Fruit fly (Drosophila melanogaster) whole organism, embryonic: ENCODE results near the gene Ccz1.

Experiments used
- Awh ChIP-seq: fragments of 200-800 bp; sonication (Bioruptor generic); IDR thresholded peaks from 2 replicates; pipeline ENCODE4, ENCODE4 v1.3.6; 2022; ENCODE audit warnings: missing biosample characterization, missing genetic modification characterization
- BEAF-32 ChIP-seq: fragments of 200-800 bp; sonication (Bioruptor generic); optimal IDR thresholded peaks from 3 replicates; lab custom pipeline; 2017; ENCODE audit warnings: missing biosample characterization, missing genetic modification characterization, mild to moderate bottlenecking, moderate library complexity, missing genetic modification reagents
- CG10147 ChIP-seq: fragments of 200-800 bp; sonication (Bioruptor generic); optimal IDR thresholded peaks from 2 replicates; lab custom pipeline; 2019; ENCODE audit warnings: missing biosample characterization, mild to moderate bottlenecking, missing genetic modification characterization, moderate library complexity
- CG10959 ChIP-seq: fragments of 200-800 bp; sonication (Bioruptor generic); IDR thresholded peaks from 2 replicates; pipeline ENCODE4 v1.3.6; 2022; ENCODE audit warnings: missing biosample characterization, missing genetic modification characterization
- CG10979 ChIP-seq: fragments of 200-800 bp; sonication (Bioruptor generic); optimal IDR thresholded peaks from 2 replicates; lab custom pipeline; 2018; ENCODE audit warnings: missing biosample characterization, mild to moderate bottlenecking, missing genetic modification characterization, moderate library complexity
- CG11695 ChIP-seq: fragments of 200-800 bp; sonication (Bioruptor generic); IDR thresholded peaks from 3 replicates; pipeline ENCODE4 v1.3.6; 2022; ENCODE audit warnings: missing biosample characterization, missing genetic modification characterization
- CG13287 ChIP-seq: fragments of 200-800 bp; sonication (Bioruptor generic); IDR thresholded peaks from 2 replicates; pipeline ENCODE4 v1.3.6; 2022; ENCODE audit warnings: missing biosample characterization, missing genetic modification characterization; ENCODE audit not compliant: partially characterized antibody
- CG13296 ChIP-seq: fragments of 200-800 bp; sonication (Bioruptor generic); optimal IDR thresholded peaks from 3 replicates; lab custom pipeline; 2018; ENCODE audit warnings: missing biosample characterization, mild to moderate bottlenecking, missing genetic modification characterization
- CG14710 ChIP-seq: fragments of 200-800 bp; sonication (Bioruptor generic); optimal IDR thresholded peaks from 3 replicates; lab custom pipeline; 2019; ENCODE audit warnings: missing biosample characterization, mild to moderate bottlenecking, missing genetic modification characterization, moderate library complexity
- CG14860 ChIP-seq: fragments of 200-800 bp; sonication (Bioruptor generic); IDR thresholded peaks from 3 replicates; pipeline ENCODE4 v1.3.6; 2022; ENCODE audit warnings: missing biosample characterization, missing genetic modification characterization; ENCODE audit not compliant: partially characterized antibody
- CG15269 ChIP-seq: fragments of 200-800 bp; sonication (Bioruptor generic); optimal IDR thresholded peaks from 2 replicates; lab custom pipeline; 2018; ENCODE audit warnings: missing biosample characterization, mild to moderate bottlenecking, missing genetic modification characterization, moderate library complexity
- CG2116 ChIP-seq: fragments of 200-800 bp; sonication (Bioruptor generic); optimal IDR thresholded peaks from 3 replicates; lab custom pipeline; 2018; ENCODE audit warnings: missing biosample characterization, mild to moderate bottlenecking, missing genetic modification characterization
- CG2678 ChIP-seq: fragments of 200-800 bp; sonication (Bioruptor generic); optimal IDR thresholded peaks from 3 replicates; lab custom pipeline; 2019; ENCODE audit warnings: missing biosample characterization, mild to moderate bottlenecking, missing genetic modification characterization, moderate library complexity
- CG30431 ChIP-seq: fragments of 200-800 bp; sonication (Bioruptor generic); optimal IDR thresholded peaks from 2 replicates; lab custom pipeline; 2017; ENCODE audit warnings: missing biosample characterization, missing genetic modification characterization
- CG3065 ChIP-seq: fragments of 200-800 bp; sonication (Bioruptor generic); optimal IDR thresholded peaks from 2 replicates; lab custom pipeline; 2016; ENCODE audit warnings: missing biosample characterization, missing genetic modification characterization
- CG4730 ChIP-seq: fragments of 200-800 bp; sonication (Bioruptor generic); IDR thresholded peaks from 2 replicates; pipeline ENCODE4 v1.3.6; 2022; ENCODE audit warnings: missing biosample characterization, missing genetic modification characterization
- CG9817 ChIP-seq: fragments of 200-800 bp; sonication (Bioruptor generic); optimal IDR thresholded peaks from 2 replicates; lab custom pipeline; 2018; ENCODE audit warnings: missing biosample characterization, mild to moderate bottlenecking, missing genetic modification characterization, moderate library complexity
- Dll ChIP-seq: fragments of 200-800 bp; sonication (Bioruptor generic); IDR thresholded peaks from 4 replicates; pipeline ENCODE4 v1.3.6; 2022; ENCODE audit warnings: missing biosample characterization, missing genetic modification characterization; ENCODE audit not compliant: partially characterized antibody
- Doc3 ChIP-seq: fragments of 200-800 bp; sonication (Bioruptor generic); IDR thresholded peaks from 3 replicates; pipeline ENCODE4 v1.3.6; 2022; ENCODE audit warnings: missing biosample characterization, missing genetic modification characterization; ENCODE audit not compliant: partially characterized antibody
- Dp ChIP-seq: fragments of 200-800 bp; sonication (Bioruptor generic); optimal IDR thresholded peaks from 2 replicates; lab custom pipeline; 2018; ENCODE audit warnings: missing biosample characterization, mild to moderate bottlenecking, missing genetic modification characterization, moderate library complexity
- Dref ChIP-seq: fragments of 200-800 bp; sonication (Bioruptor generic); IDR thresholded peaks from 2 replicates; pipeline ENCODE4 v1.3.6; 2022; ENCODE audit warnings: missing biosample characterization, missing genetic modification characterization
- Elba2 ChIP-seq: fragments of 200-800 bp; sonication (Bioruptor generic); optimal IDR thresholded peaks from 3 replicates; lab custom pipeline; 2016; ENCODE audit warnings: missing biosample characterization, missing genetic modification characterization
- Fer1 ChIP-seq: fragments of 200-800 bp; sonication (Bioruptor generic); optimal IDR thresholded peaks from 2 replicates; lab custom pipeline; 2017; ENCODE audit warnings: missing biosample characterization, mild to moderate bottlenecking, missing genetic modification characterization
- Fer3 ChIP-seq: fragments of 200-800 bp; sonication (Bioruptor generic); optimal IDR thresholded peaks from 2 replicates; lab custom pipeline; 2018; ENCODE audit warnings: missing biosample characterization, mild to moderate bottlenecking, missing genetic modification characterization, moderate library complexity
- H2.0 ChIP-seq: fragments of 200-800 bp; sonication (Bioruptor generic); IDR thresholded peaks from 2 replicates; pipeline ENCODE4 v1.3.6; 2022; ENCODE audit warnings: missing biosample characterization, missing genetic modification characterization
- Meics ChIP-seq: fragments of 200-800 bp; sonication (Bioruptor generic); optimal IDR thresholded peaks from 2 replicates; lab custom pipeline; 2017; ENCODE audit warnings: missing biosample characterization, mild to moderate bottlenecking, missing genetic modification characterization
- Stat92E ChIP-seq, 3 experiments: fragments of >200 bp in 2 of 3; fragments of 200-800 bp in 1 of 3; sonication (Bioruptor generic) in 1 of 3; optimal IDR thresholded peaks; 2 replicates each; lab custom pipeline; 2017 to 2019; ENCODE audit warnings: missing biosample characterization in 3 of 3, missing genetic modification characterization in 3 of 3, mild to moderate bottlenecking in 1 of 3, moderate library complexity in 1 of 3
- chinmo ChIP-seq: fragments of 200-800 bp; sonication (Bioruptor generic); IDR thresholded peaks from 4 replicates; pipeline ENCODE4 v1.3.6; 2022; ENCODE audit warnings: missing biosample characterization, missing genetic modification characterization; ENCODE audit not compliant: partially characterized antibody
- crp ChIP-seq, 2 experiments: fragments of 200-800 bp; sonication (Bioruptor generic); optimal IDR thresholded peaks; 2 replicates in 1 of 2; 3 replicates in 1 of 2; lab custom pipeline; 2017; ENCODE audit warnings: missing biosample characterization in 2 of 2, missing genetic modification characterization in 2 of 2, mild to moderate bottlenecking in 1 of 2, moderate library complexity in 1 of 2
- grau ChIP-seq: fragments of 200-800 bp; optimal IDR thresholded peaks from 3 replicates; lab custom pipeline; 2019; ENCODE audit warnings: missing biosample characterization, mild to moderate bottlenecking, missing genetic modification characterization, moderate library complexity
- gsb ChIP-seq: fragments of 200-800 bp; sonication (Bioruptor generic); IDR thresholded peaks from 2 replicates; pipeline ENCODE4 v1.3.6; 2022; ENCODE audit warnings: missing biosample characterization, missing genetic modification characterization
- hb ChIP-seq: fragments of 200-800 bp; sonication (Bioruptor generic); IDR thresholded peaks from 3 replicates; pipeline ENCODE4 v1.3.6; 2022; ENCODE audit warnings: missing biosample characterization, missing genetic modification characterization; ENCODE audit not compliant: partially characterized antibody
- hkb ChIP-seq, 2 experiments: fragments of 200-800 bp in 1 of 2; fragments of >200 bp in 1 of 2; sonication (Bioruptor generic) in 1 of 2; IDR thresholded peaks in 1 of 2; optimal IDR thresholded peaks in 1 of 2; 2 replicates each; pipeline versions ENCODE4 v1.3.6 to Lab custom; 2017 to 2022; ENCODE audit warnings: missing biosample characterization in 1 of 2, missing genetic modification characterization in 1 of 2
- jumu ChIP-seq: fragments of 200-800 bp; sonication (Bioruptor generic); optimal IDR thresholded peaks from 3 replicates; lab custom pipeline; 2016; ENCODE audit warnings: missing biosample characterization, missing genetic modification characterization
- nerfin-2 ChIP-seq: fragments of 200-800 bp; sonication (Bioruptor generic); IDR thresholded peaks from 2 replicates; pipeline ENCODE4 v1.3.6; 2022; ENCODE audit warnings: missing biosample characterization, missing genetic modification characterization; ENCODE audit not compliant: partially characterized antibody
- peb ChIP-seq: fragments of 200-800 bp; sonication (Bioruptor generic); IDR thresholded peaks from 2 replicates; pipeline ENCODE4 v1.3.6; 2022; ENCODE audit warnings: missing biosample characterization, missing genetic modification characterization
- prd ChIP-seq, 3 experiments: fragments of >200 bp in 2 of 3; fragments of 200-800 bp in 1 of 3; sonication (Bioruptor generic) in 1 of 3; optimal IDR thresholded peaks in 2 of 3; IDR thresholded peaks in 1 of 3; 2 replicates in 2 of 3; 3 replicates in 1 of 3; pipeline versions ENCODE4 v1.3.6 to Lab custom; 2017 to 2022; ENCODE audit warnings: missing biosample characterization in 1 of 3, missing genetic modification characterization in 1 of 3
- pzg ChIP-seq: fragments of 200-800 bp; sonication (Bioruptor generic); optimal IDR thresholded peaks from 3 replicates; lab custom pipeline; 2018; ENCODE audit warnings: missing biosample characterization, mild to moderate bottlenecking, missing genetic modification characterization, moderate library complexity
- ranshi ChIP-seq: fragments of 200-800 bp; sonication (Bioruptor generic); IDR thresholded peaks from 2 replicates; pipeline ENCODE4 v1.3.6; 2022; ENCODE audit warnings: missing biosample characterization, missing genetic modification characterization
- row ChIP-seq: fragments of 200-800 bp; sonication (Bioruptor generic); IDR thresholded peaks from 3 replicates; pipeline ENCODE4 v1.3.6; 2022; ENCODE audit warnings: missing biosample characterization, missing genetic modification characterization
- scrt ChIP-seq: fragments of 200-800 bp; sonication (Bioruptor generic); optimal IDR thresholded peaks from 2 replicates; lab custom pipeline; 2018; ENCODE audit warnings: missing biosample characterization, mild to moderate bottlenecking, missing genetic modification characterization, moderate library complexity
- sens ChIP-seq: fragments of 200-800 bp; sonication (Bioruptor generic); peaks from one replicate; lab custom pipeline; 2016; ENCODE audit warnings: missing biosample characterization, missing genetic modification characterization
- slbo ChIP-seq: fragments of 200-800 bp; sonication (Bioruptor generic); IDR thresholded peaks from 2 replicates; pipeline ENCODE4 v1.3.6; 2022; ENCODE audit warnings: missing biosample characterization, missing genetic modification characterization
- slou ChIP-seq: fragments of 200-800 bp; sonication (Bioruptor generic); optimal IDR thresholded peaks from 3 replicates; lab custom pipeline; 2016; ENCODE audit warnings: missing biosample characterization, missing genetic modification characterization
- zfh1 ChIP-seq: fragments of 200-800 bp; sonication (Bioruptor generic); IDR thresholded peaks from 3 replicates; pipeline ENCODE4 v1.3.6; 2022; ENCODE audit warnings: missing biosample characterization, missing genetic modification characterization

The Ccz1 gene

DNA sequence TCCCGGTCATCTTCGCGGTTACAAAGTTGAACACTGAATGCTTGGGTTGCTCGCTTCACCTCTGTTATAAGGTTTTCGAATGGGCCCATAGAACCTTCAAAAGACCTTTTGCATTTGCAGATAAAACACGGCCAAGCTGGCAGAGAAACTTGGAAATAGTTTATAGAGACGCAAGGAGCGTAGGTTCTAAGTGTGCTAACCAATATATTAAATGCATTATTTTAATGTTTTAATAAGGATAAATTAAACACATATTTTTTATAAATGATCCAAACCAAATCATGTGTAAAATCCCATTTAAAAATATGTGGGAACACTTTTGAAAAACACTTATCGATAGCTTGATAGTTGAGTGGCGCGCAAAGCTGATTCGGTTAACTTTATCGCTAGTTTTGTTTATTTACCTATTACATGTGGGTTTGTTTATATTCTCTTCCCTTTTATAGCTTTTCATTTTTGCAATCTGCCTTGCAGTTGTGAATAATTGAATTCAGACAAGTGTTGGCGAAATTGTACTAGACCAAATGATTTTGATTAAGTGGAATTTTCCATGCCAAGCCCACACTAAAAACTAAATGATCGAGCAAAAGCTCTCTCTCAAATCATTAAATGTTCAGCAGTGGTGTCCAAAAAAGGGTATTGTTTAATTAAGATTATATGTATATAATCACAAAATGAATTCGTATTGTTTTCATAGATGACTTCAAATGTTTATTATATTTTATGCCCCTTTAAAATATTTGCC, 41.3 kb upstream of the Ccz1 start, which contains the start of gene CG12766 (continued):
- peak; percentile 7 for TF ChIP-seq pzg (GFP tag; lab: Kevin White, UChicago)
- peak; percentile 11 for TF ChIP-seq CG10147 (GFP tag; lab: Kevin White, UChicago)
- TF ChIP-seq sens (GFP tag; lab: Kevin White, UChicago), result peak; percentile 75
- TF ChIP-seq CG13296 (GFP tag; lab: Kevin White, UChicago), result peak; percentile 5
- peak; percentile 61; the same call in 3 of the 4 replicates for TF ChIP-seq Dll
- peak; percentile 48 for TF ChIP-seq Dref (GFP tag; lab: Robert Waterston, UW)
- TF ChIP-seq CG9817, result no peak
- no peak for TF ChIP-seq prd (optimal IDR thresholded peaks at IDR 0.05; lab: Kevin White, UChicago)
- TF ChIP-seq prd (GFP tag; IDR thresholded peaks at IDR 0.05; lab: Robert Waterston, UW), result 0 out of 3 replicates have a peak, but pooled peaks have one; percentile 5
- peak; percentile 29; the same call in 1 of the 2 replicates for TF ChIP-seq peb
- TF ChIP-seq CG4730 (GFP tag; lab: Robert Waterston, UW), result no peak
- peak; percentile 29; the same call in 1 of the 2 replicates for TF ChIP-seq slbo (GFP tag; lab: Robert Waterston, UW)
- no peak for TF ChIP-seq ranshi (GFP tag; lab: Robert Waterston, UW)
- peak; percentile 1 for TF ChIP-seq scrt (GFP tag; lab: Kevin White, UChicago)
- TF ChIP-seq gsb, result no peak
- peak; percentile 76 for TF ChIP-seq CG13287 (GFP tag; lab: Robert Waterston, UW)
- no peak for TF ChIP-seq crp (GFP tag; optimal IDR thresholded peaks at IDR 0.05; lab: Kevin White, UChicago)
- no peak for TF ChIP-seq CG14710 (tag; lab: Kevin White, UChicago)
- TF ChIP-seq CG11695, result 0 out of 3 replicates have a peak, but pooled peaks have one; percentile 19
- TF ChIP-seq Meics (GFP tag; lab: Kevin White, UChicago), result peak; percentile 16
- no peak for TF ChIP-seq CG10979 (tag; lab: Kevin White, UChicago)
- peak; percentile 40 for TF ChIP-seq Fer3 (tag; lab: Kevin White, UChicago)
- peak; percentile 55; the same call in 1 of the 3 replicates for TF ChIP-seq hb (GFP tag; lab: Robert Waterston, UW)
- TF ChIP-seq CG15269 (tag; lab: Kevin White, UChicago), result peak; percentile 36
- peak; percentile 38; the same call in 2 of the 3 replicates for TF ChIP-seq Doc3 (GFP tag; lab: Robert Waterston, UW)
- peak; percentile 32 for TF ChIP-seq Fer1 (GFP tag; lab: Kevin White, UChicago)
- no peak for TF ChIP-seq Awh (GFP tag; lab: Robert Waterston, UW)
- no peak for TF ChIP-seq CG30431 (GFP tag; lab: Kevin White, UChicago)
- TF ChIP-seq Dp, result peak; percentile 77
- TF ChIP-seq slou (GFP tag; lab: Kevin White, UChicago), result no peak
- no peak for TF ChIP-seq Elba2 (GFP tag; lab: Kevin White, UChicago)
- peak; percentile 66; the same call in 1 of the 2 replicates for TF ChIP-seq nerfin-2 (GFP tag; lab: Robert Waterston, UW)
- peak; percentile 56 for TF ChIP-seq CG2678 (tag; lab: Kevin White, UChicago)
- 0 out of 3 replicates have a peak, but pooled peaks have one; percentile 35 for TF ChIP-seq CG14860 (GFP tag; lab: Robert Waterston, UW)
- TF ChIP-seq BEAF-32 (GFP tag; lab: Kevin White, UChicago), result peak; percentile 4
- TF ChIP-seq Stat92E (GFP tag; optimal IDR thresholded peaks at IDR 0.05; lab: Kevin White, UChicago), result no peak
- peak; percentile 36 for TF ChIP-seq grau
- no peak for TF ChIP-seq CG3065 (GFP tag; lab: Kevin White, UChicago)
- TF ChIP-seq CG2116 (GFP tag; lab: Kevin White, UChicago), result peak; percentile 38
- peak; percentile 74; the same call in 2 of the 4 replicates for TF ChIP-seq chinmo (GFP tag; lab: Robert Waterston, UW)
- TF ChIP-seq hkb (optimal IDR thresholded peaks at IDR 0.05; lab: Kevin White, UChicago), result no peak
- peak; percentile 46 for TF ChIP-seq hkb (GFP tag; IDR thresholded peaks at IDR 0.05; lab: Robert Waterston, UW)
- TF ChIP-seq H2.0 (GFP tag; lab: Robert Waterston, UW), result 0 out of 2 replicates have a peak, but pooled peaks have one; percentile 13
- no peak for TF ChIP-seq CG10959 (GFP tag; lab: Robert Waterston, UW)
- 0 out of 3 replicates have a peak, but pooled peaks have one; percentile 26 for TF ChIP-seq zfh1 (GFP tag; lab: Robert Waterston, UW)
- TF ChIP-seq jumu, result no peak
- peak; percentile 58; the same call in 2 of the 3 replicates for TF ChIP-seq row
